Fruit fly (Drosophila melanogaster): ENCODE data around the gene CG11357.

The CG11357 gene

dm6 chr3L:4501406-4501805, 40.4 kb upstream of the CG11357 start:
- no peak for TF ChIP-seq toe (GFP tag; optimal IDR thresholded peaks at IDR 0.05)
- no peak for TF ChIP-seq Clk (GFP tag; optimal IDR thresholded peaks at IDR 0.05)
- no peak for TF ChIP-seq CG14711 (tag; optimal IDR thresholded peaks at IDR 0.05)
- no peak for TF ChIP-seq cic (GFP tag; optimal IDR thresholded peaks at IDR 0.05)
- no peak for TF ChIP-seq Hr96 (GFP tag; optimal IDR thresholded peaks at IDR 0.05)
- TF ChIP-seq CG7045 (GFP tag; optimal IDR thresholded peaks at IDR 0.05) = no peak
- TF ChIP-seq bab1 (GFP tag; optimal IDR thresholded peaks at IDR 0.05) = no peak
- TF ChIP-seq Crg-1 (GFP tag; optimal IDR thresholded peaks at IDR 0.05) = no peak
- no peak for TF ChIP-seq CG11617 (GFP tag; optimal IDR thresholded peaks at IDR 0.05)
- TF ChIP-seq cnc (optimal IDR thresholded peaks at IDR 0.05) = no peak
- no peak for TF ChIP-seq Mnt (GFP tag; optimal IDR thresholded peaks at IDR 0.05)
- no peak for TF ChIP-seq tj (GFP tag; optimal IDR thresholded peaks at IDR 0.05)
- no peak for TF ChIP-seq CG33017 (tag; optimal IDR thresholded peaks at IDR 0.05)
- TF ChIP-seq pad (GFP tag; optimal IDR thresholded peaks at IDR 0.05) = no peak
- no peak for TF ChIP-seq CG7101 (tag; optimal IDR thresholded peaks at IDR 0.05)
- TF ChIP-seq kay (GFP tag; ENCODE audit: borderline replicate concordance) = no peak
- TF ChIP-seq CG1620 (GFP tag; optimal IDR thresholded peaks at IDR 0.05) = no peak
- TF ChIP-seq CG12768 (GFP tag; optimal IDR thresholded peaks at IDR 0.05) = no peak
- TF ChIP-seq ovo (GFP tag; optimal IDR thresholded peaks at IDR 0.05) = no peak

dm6 chr3L:4507846-4508245, 34.0 kb upstream of the CG11357 start:
- TF ChIP-seq Clk (GFP tag; optimal IDR thresholded peaks at IDR 0.05) = no peak
- no peak for TF ChIP-seq Crg-1 (GFP tag; optimal IDR thresholded peaks at IDR 0.05)
- no peak for TF ChIP-seq cic (GFP tag; optimal IDR thresholded peaks at IDR 0.05)
- no peak for TF ChIP-seq pad (GFP tag; optimal IDR thresholded peaks at IDR 0.05)
- TF ChIP-seq CG12768 (GFP tag; optimal IDR thresholded peaks at IDR 0.05) = no peak

dm6 chr3L:4508307-4508706, 33.5 kb upstream of the CG11357 start, which contains the start of gene NT1:
NT1 (minus strand) TSS chr3L:4508433.
- TF ChIP-seq CG1620 (GFP tag; optimal IDR thresholded peaks at IDR 0.05) (no peak), Mnt (GFP tag; optimal IDR thresholded peaks at IDR 0.05) (no peak), ovo (GFP tag; optimal IDR thresholded peaks at IDR 0.05) (no peak)

dm6 chr3L:4508926-4509457, 32.9 kb upstream of the CG11357 start:
- TF ChIP-seq ovo (GFP tag; optimal IDR thresholded peaks at IDR 0.05) (no peak), CG7101 (tag; optimal IDR thresholded peaks at IDR 0.05) (no peak), CG1620 (GFP tag; optimal IDR thresholded peaks at IDR 0.05) (no peak), Mnt (GFP tag; optimal IDR thresholded peaks at IDR 0.05) (no peak), pad (GFP tag; optimal IDR thresholded peaks at IDR 0.05) (no peak), cnc (optimal IDR thresholded peaks at IDR 0.05) (no peak), Hr96 (GFP tag; optimal IDR thresholded peaks at IDR 0.05) (no peak), CG5204 (GFP tag; optimal IDR thresholded peaks at IDR 0.05) (no peak), CG33017 (tag; optimal IDR thresholded peaks at IDR 0.05) (no peak)

DNA sequence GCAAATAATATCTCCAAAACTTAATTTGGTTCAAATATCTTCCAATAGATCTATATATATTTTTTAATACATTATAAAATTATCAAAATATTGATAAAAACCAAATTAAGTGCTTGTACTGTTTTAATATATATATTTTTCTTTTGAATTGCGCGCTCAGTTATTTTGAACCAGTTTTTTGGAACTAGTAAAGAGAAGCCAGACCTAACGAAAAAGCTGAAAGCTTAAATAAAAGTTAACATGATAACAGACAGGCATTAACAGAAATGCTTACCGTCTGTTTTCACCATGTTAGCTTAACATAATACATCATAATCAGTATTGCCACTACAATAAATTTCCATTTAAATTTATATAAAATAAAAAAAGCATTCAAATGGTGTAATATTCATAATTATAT, 31.5 kb upstream of the CG11357 start:
- TF ChIP-seq CG7045 (GFP tag; optimal IDR thresholded peaks at IDR 0.05) (no peak), kay (GFP tag; ENCODE audit: borderline replicate concordance) (no peak), pad (GFP tag; optimal IDR thresholded peaks at IDR 0.05) (no peak), toe (GFP tag; optimal IDR thresholded peaks at IDR 0.05) (no peak), CG12768 (GFP tag; optimal IDR thresholded peaks at IDR 0.05) (no peak), CG14711 (tag; optimal IDR thresholded peaks at IDR 0.05) (no peak), bab1 (GFP tag; optimal IDR thresholded peaks at IDR 0.05) (no peak), cic (GFP tag; optimal IDR thresholded peaks at IDR 0.05) (no peak), CG11617 (GFP tag; optimal IDR thresholded peaks at IDR 0.05) (no peak), CG5204 (GFP tag; optimal IDR thresholded peaks at IDR 0.05) (no peak), CG7101 (tag; optimal IDR thresholded peaks at IDR 0.05) (no peak), Crg-1 (GFP tag; optimal IDR thresholded peaks at IDR 0.05) (no peak), Clk (GFP tag; optimal IDR thresholded peaks at IDR 0.05) (no peak)

DNA sequence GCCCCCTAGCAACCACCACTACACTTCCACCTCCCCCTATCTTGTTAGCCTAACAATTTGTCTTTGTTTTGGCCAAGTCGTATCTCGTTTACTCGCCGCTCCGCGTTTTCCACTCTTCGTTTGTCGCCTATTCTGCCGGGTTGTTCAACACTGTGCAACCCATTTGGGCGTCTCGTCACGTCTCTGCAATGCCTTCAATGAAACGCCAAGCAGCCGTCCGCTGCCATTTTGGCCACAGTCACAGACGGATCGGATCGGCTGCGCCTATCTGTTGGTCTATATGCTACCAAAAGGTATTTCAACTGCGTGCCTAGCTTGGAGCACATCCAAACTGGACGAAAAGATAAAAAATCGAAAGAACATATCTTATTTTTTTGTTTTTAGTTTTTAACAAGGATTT, 25.5 kb upstream of the CG11357 start:
- no peak for TF ChIP-seq pad (GFP tag; optimal IDR thresholded peaks at IDR 0.05)
- TF ChIP-seq Mnt (GFP tag; optimal IDR thresholded peaks at IDR 0.05) = no peak
- no peak for TF ChIP-seq Clk (GFP tag; optimal IDR thresholded peaks at IDR 0.05)
- no peak for TF ChIP-seq CG1620 (GFP tag; optimal IDR thresholded peaks at IDR 0.05)
- TF ChIP-seq cic (GFP tag; optimal IDR thresholded peaks at IDR 0.05) = no peak
- no peak for TF ChIP-seq bab1 (GFP tag; optimal IDR thresholded peaks at IDR 0.05)
- TF ChIP-seq ovo (GFP tag; optimal IDR thresholded peaks at IDR 0.05) = no peak
- TF ChIP-seq CG11617 (GFP tag; optimal IDR thresholded peaks at IDR 0.05) = no peak
- TF ChIP-seq CG7045 (GFP tag; optimal IDR thresholded peaks at IDR 0.05) = no peak
- TF ChIP-seq tj (GFP tag; optimal IDR thresholded peaks at IDR 0.05) = no peak

dm6 chr3L:4519417-4519931, 22.4 kb upstream of the CG11357 start:
- no peak for TF ChIP-seq CG7045 (GFP tag; optimal IDR thresholded peaks at IDR 0.05)
- TF ChIP-seq CG1620 (GFP tag; optimal IDR thresholded peaks at IDR 0.05) = no peak
- TF ChIP-seq cic (GFP tag; optimal IDR thresholded peaks at IDR 0.05) = no peak
- TF ChIP-seq Hr96 (GFP tag; optimal IDR thresholded peaks at IDR 0.05) = no peak
- no peak for TF ChIP-seq CG12768 (GFP tag; optimal IDR thresholded peaks at IDR 0.05)
- no peak for TF ChIP-seq kay (GFP tag; ENCODE audit: borderline replicate concordance)
- TF ChIP-seq pad (GFP tag; optimal IDR thresholded peaks at IDR 0.05) = no peak
- TF ChIP-seq CG7101 (tag; optimal IDR thresholded peaks at IDR 0.05) = no peak
- no peak for TF ChIP-seq toe (GFP tag; optimal IDR thresholded peaks at IDR 0.05)
- TF ChIP-seq Clk (GFP tag; optimal IDR thresholded peaks at IDR 0.05) = no peak
- TF ChIP-seq CG14711 (tag; optimal IDR thresholded peaks at IDR 0.05) = no peak
- no peak for TF ChIP-seq tj (GFP tag; optimal IDR thresholded peaks at IDR 0.05)
- TF ChIP-seq CG33017 (tag; optimal IDR thresholded peaks at IDR 0.05) = no peak
- no peak for TF ChIP-seq bab1 (GFP tag; optimal IDR thresholded peaks at IDR 0.05)
- no peak for TF ChIP-seq Mnt (GFP tag; optimal IDR thresholded peaks at IDR 0.05)
- no peak for TF ChIP-seq ovo (GFP tag; optimal IDR thresholded peaks at IDR 0.05)
- no peak for TF ChIP-seq Crg-1 (GFP tag; optimal IDR thresholded peaks at IDR 0.05)
- TF ChIP-seq CG11617 (GFP tag; optimal IDR thresholded peaks at IDR 0.05) = no peak
- TF ChIP-seq cnc (optimal IDR thresholded peaks at IDR 0.05) = no peak
- no peak for TF ChIP-seq CG5204 (GFP tag; optimal IDR thresholded peaks at IDR 0.05)

All from whole organism, adult.